Worm (Caenorhabditis elegans): ENCODE data around the gene F37C12.18.

ce11 chrIII:7239416-7239815, 44.2 kb upstream of the F37C12.18 start:
- TF ChIP-seq ceh-16 (tag; optimal IDR thresholded peaks at IDR 0.05) (no peak), egl-27 (tag; optimal IDR thresholded peaks at IDR 0.05) (no peak), blmp-1 (tag; optimal IDR thresholded peaks at IDR 0.05; ENCODE audit: insufficient read depth) (no peak), mab-5 (tag; optimal IDR thresholded peaks at IDR 0.05) (no peak), ama-1 (optimal IDR thresholded peaks at IDR 0.05) (no peak), zag-1 (tag; optimal IDR thresholded peaks at IDR 0.05) (no peak), ZK546.5 (tag; optimal IDR thresholded peaks at IDR 0.05) (no peak), sem-4 (tag; optimal IDR thresholded peaks at IDR 0.05) (no peak), nhr-11 (tag; optimal IDR thresholded peaks at IDR 0.05) (no peak), nhr-25 (tag; optimal IDR thresholded peaks at IDR 0.05) (no peak), fos-1 (tag; optimal IDR thresholded peaks at IDR 0.05) (no peak), nhr-77 (tag; optimal IDR thresholded peaks at IDR 0.05) (no peak)
